Fruit fly (Drosophila melanogaster) whole organism, embryonic: ENCODE measurements around the gene CG33124.

Experiments used
- ATbp ChIP-seq: fragments of 200-800 bp; sonication (Bioruptor generic); optimal IDR thresholded peaks from 2 replicates; lab custom pipeline; 2017; ENCODE audit warnings: missing biosample characterization, mild to moderate bottlenecking, missing genetic modification characterization, missing genetic modification reagents
- Abd-B ChIP-seq: fragments of 200-800 bp; sonication (Bioruptor generic); optimal IDR thresholded peaks from 2 replicates; lab custom pipeline; 2018; ENCODE audit warnings: missing biosample characterization, mild to moderate bottlenecking, missing genetic modification characterization, moderate library complexity
- CG10565 ChIP-seq: fragments of 200-800 bp; sonication (Bioruptor generic); optimal IDR thresholded peaks from 3 replicates; lab custom pipeline; 2016; ENCODE audit warnings: missing biosample characterization, mild to moderate bottlenecking, missing genetic modification characterization
- CG11398 ChIP-seq: fragments of 200-800 bp; sonication (Bioruptor generic); optimal IDR thresholded peaks from 2 replicates; lab custom pipeline; 2016; ENCODE audit warnings: missing biosample characterization, missing genetic modification characterization
- CG15011 ChIP-seq: fragments of 200-800 bp; sonication (Bioruptor generic); optimal IDR thresholded peaks from 3 replicates; lab custom pipeline; 2018; ENCODE audit warnings: missing biosample characterization, mild to moderate bottlenecking, missing genetic modification characterization
- CG1832 ChIP-seq: fragments of 200-800 bp; sonication (Bioruptor generic); optimal IDR thresholded peaks from 2 replicates; lab custom pipeline; 2017; ENCODE audit warnings: missing biosample characterization, mild to moderate bottlenecking, missing genetic modification characterization, inconsistent platforms
- CG31441 ChIP-seq: fragments of 200-800 bp; sonication (Bioruptor generic); IDR thresholded peaks from 2 replicates; pipeline ENCODE4 v1.3.6; 2022; ENCODE audit warnings: missing biosample characterization, missing genetic modification characterization
- CG32767 ChIP-seq: fragments of 200-800 bp; sonication (Bioruptor generic); IDR thresholded peaks from 2 replicates; pipeline ENCODE4 v1.3.6; 2022; ENCODE audit warnings: missing biosample characterization, missing genetic modification characterization
- CG3995 ChIP-seq: fragments of 200-800 bp; sonication (Bioruptor generic); optimal IDR thresholded peaks from 3 replicates; lab custom pipeline; 2016; ENCODE audit warnings: missing biosample characterization, missing genetic modification characterization
- CG4404 ChIP-seq: fragments of 200-800 bp; sonication (Bioruptor generic); IDR thresholded peaks from 2 replicates; pipeline ENCODE4 v1.3.6; 2022; ENCODE audit warnings: missing biosample characterization, missing genetic modification characterization
- CG4617 ChIP-seq: fragments of 200-800 bp; sonication (Bioruptor generic); optimal IDR thresholded peaks from 3 replicates; lab custom pipeline; 2016; ENCODE audit warnings: missing biosample characterization, missing genetic modification characterization, borderline replicate concordance
- CG4707 ChIP-seq: fragments of 200-800 bp; sonication (Bioruptor generic); optimal IDR thresholded peaks from 2 replicates; lab custom pipeline; 2018; ENCODE audit warnings: missing biosample characterization, mild to moderate bottlenecking, missing genetic modification characterization, moderate library complexity
- CG6813 ChIP-seq: fragments of 200-800 bp; sonication (Bioruptor generic); optimal IDR thresholded peaks from 2 replicates; lab custom pipeline; 2017; ENCODE audit warnings: missing biosample characterization, missing genetic modification characterization, mild to moderate bottlenecking, moderate library complexity, missing genetic modification reagents
- CG9876 ChIP-seq: fragments of 200-800 bp; sonication (Bioruptor generic); optimal IDR thresholded peaks from 2 replicates; lab custom pipeline; 2016; ENCODE audit warnings: missing biosample characterization, missing genetic modification characterization
- Deaf1 ChIP-seq: fragments of 200-800 bp; optimal IDR thresholded peaks from 3 replicates; lab custom pipeline; 2019; ENCODE audit warnings: missing biosample characterization, mild to moderate bottlenecking, missing genetic modification characterization, moderate library complexity
- Dip3 ChIP-seq: fragments of 200-800 bp; sonication (Bioruptor generic); optimal IDR thresholded peaks from 3 replicates; lab custom pipeline; 2016; ENCODE audit warnings: missing biosample characterization, missing genetic modification characterization
- Gsc ChIP-seq: fragments of 200-800 bp; sonication (Bioruptor generic); IDR thresholded peaks from 2 replicates; pipeline ENCODE4 v1.3.6; 2022; ENCODE audit warnings: missing biosample characterization, missing genetic modification characterization
- H2.0 ChIP-seq: fragments of 200-800 bp; sonication (Bioruptor generic); IDR thresholded peaks from 2 replicates; pipeline ENCODE4 v1.3.6; 2022; ENCODE audit warnings: missing biosample characterization, missing genetic modification characterization
- Hr39 ChIP-seq: fragments of >200 bp; optimal IDR thresholded peaks from 2 replicates; lab custom pipeline; 2017
- Myb ChIP-seq: fragments of 200-800 bp; sonication (Bioruptor generic); optimal IDR thresholded peaks from 2 replicates; lab custom pipeline; 2016; ENCODE audit warnings: missing biosample characterization, missing genetic modification characterization
- NC2β ChIP-seq: fragments of 200-800 bp; sonication (Bioruptor generic); optimal IDR thresholded peaks from 2 replicates; lab custom pipeline; 2016; ENCODE audit warnings: missing biosample characterization, missing genetic modification characterization
- Tbp ChIP-seq: fragments of >200 bp; optimal IDR thresholded peaks from 2 replicates; lab custom pipeline; 2018; ENCODE audit warnings: missing biosample characterization, missing genetic modification characterization
- Vsx1 ChIP-seq: fragments of 200-800 bp; sonication (Bioruptor generic); optimal IDR thresholded peaks from 2 replicates; lab custom pipeline; 2017; ENCODE audit warnings: missing biosample characterization, mild to moderate bottlenecking, missing genetic modification characterization, missing genetic modification reagents
- ab ChIP-seq: fragments of 200-800 bp; sonication (Bioruptor generic); optimal IDR thresholded peaks from 2 replicates; lab custom pipeline; 2016; ENCODE audit warnings: missing biosample characterization, missing genetic modification characterization
- btn ChIP-seq: fragments of 200-800 bp; sonication (Bioruptor generic); optimal IDR thresholded peaks from 2 replicates; lab custom pipeline; 2016; ENCODE audit warnings: missing biosample characterization, missing genetic modification characterization
- chif ChIP-seq, 2 experiments: fragments of 200-800 bp; sonication (Bioruptor generic); optimal IDR thresholded peaks; 3 replicates each; lab custom pipeline; 2016; ENCODE audit warnings: missing biosample characterization in 2 of 2, missing genetic modification characterization in 2 of 2
- dpn ChIP-seq, 2 experiments: fragments of 200-800 bp; sonication (Bioruptor generic); optimal IDR thresholded peaks; 3 replicates each; lab custom pipeline; 2016; ENCODE audit warnings: missing biosample characterization in 2 of 2, missing genetic modification characterization in 2 of 2
- exex ChIP-seq: fragments of 200-800 bp; sonication (Bioruptor generic); optimal IDR thresholded peaks from 4 replicates; lab custom pipeline; 2018; ENCODE audit warnings: missing biosample characterization, mild to moderate bottlenecking, missing genetic modification characterization, moderate library complexity
- kah ChIP-seq: fragments of 200-800 bp; sonication (Bioruptor generic); optimal IDR thresholded peaks from 2 replicates; lab custom pipeline; 2018; ENCODE audit warnings: missing biosample characterization, mild to moderate bottlenecking, missing genetic modification characterization
- kni ChIP-seq: fragments of 200-800 bp; sonication (Bioruptor generic); optimal IDR thresholded peaks from 3 replicates; lab custom pipeline; 2017; ENCODE audit warnings: mild to moderate bottlenecking, missing biosample characterization, missing genetic modification reagents, missing genetic modification characterization
- lov ChIP-seq, 2 experiments: fragments of 200-800 bp in 1 of 2; fragments of >200 bp in 1 of 2; sonication (Bioruptor generic) in 1 of 2; IDR thresholded peaks in 1 of 2; optimal IDR thresholded peaks in 1 of 2; 2 replicates in 1 of 2; 3 replicates in 1 of 2; pipeline versions ENCODE4 v1.3.6 to Lab custom; 2017 to 2022; ENCODE audit warnings: missing biosample characterization in 1 of 2, missing genetic modification characterization in 1 of 2
- mam ChIP-seq: fragments of 200-800 bp; sonication (Bioruptor generic); optimal IDR thresholded peaks from 3 replicates; lab custom pipeline; 2016; ENCODE audit warnings: missing biosample characterization, missing genetic modification characterization
- mirr ChIP-seq: fragments of 200-800 bp; sonication (Bioruptor generic); optimal IDR thresholded peaks from 3 replicates; lab custom pipeline; 2018; ENCODE audit warnings: missing biosample characterization, mild to moderate bottlenecking, missing genetic modification characterization
- pho ChIP-seq: fragments of 200-800 bp; sonication (Bioruptor generic); optimal IDR thresholded peaks from 2 replicates; lab custom pipeline; 2016; ENCODE audit warnings: missing biosample characterization, missing genetic modification characterization
- sqz ChIP-seq: fragments of 200-800 bp; sonication (Bioruptor generic); optimal IDR thresholded peaks from 3 replicates; lab custom pipeline; 2018; ENCODE audit warnings: missing biosample characterization, mild to moderate bottlenecking, missing genetic modification characterization
- ssp ChIP-seq: fragments of 200-800 bp; sonication (Bioruptor generic); IDR thresholded peaks from 2 replicates; pipeline ENCODE4 v1.3.6; 2022; ENCODE audit warnings: missing biosample characterization, missing genetic modification characterization
- tgo ChIP-seq: fragments of 200-800 bp; sonication (Bioruptor generic); IDR thresholded peaks from 3 replicates; pipeline ENCODE4 v1.3.6; 2022; ENCODE audit warnings: missing biosample characterization, missing genetic modification characterization
- tio ChIP-seq: fragments of 200-800 bp; sonication (Bioruptor generic); optimal IDR thresholded peaks from 2 replicates; lab custom pipeline; 2017; ENCODE audit warnings: missing biosample characterization, missing genetic modification characterization, inconsistent platforms
- tup ChIP-seq: fragments of 200-800 bp; sonication (Bioruptor generic); optimal IDR thresholded peaks from 2 replicates; lab custom pipeline; 2016; ENCODE audit warnings: missing biosample characterization, mild to moderate bottlenecking, missing genetic modification characterization, moderate library complexity
- yki ChIP-seq: fragments of >200 bp; optimal IDR thresholded peaks from 3 replicates; lab custom pipeline; 2018
- zen2 ChIP-seq: fragments of 200-800 bp; sonication (Bioruptor generic); IDR thresholded peaks from 3 replicates; pipeline ENCODE4 v1.3.6; 2022; ENCODE audit warnings: missing biosample characterization, missing genetic modification characterization; ENCODE audit not compliant: partially characterized antibody

CG33124 gene

dm6 chr2L:2201107-2201561 lies 7.8 kb downstream of the CG33124 start (continued):
- TF ChIP-seq tgo (GFP tag; lab: Robert Waterston, UW) (peak; percentile 61; the same call in 2 of the 3 replicates), CG32767 (peak; percentile 55; the same call in 1 of the 2 replicates), CG15011 (peak; percentile 63), Dip3 (GFP tag; lab: Kevin White, UChicago) (no peak), CG9876 (GFP tag; lab: Kevin White, UChicago) (peak; percentile 10), chif (GFP tag; optimal IDR thresholded peaks at IDR 0.05; lab: Kevin White, UChicago) (peak; percentile 84), yki (lab: Kevin White, UChicago) (no peak), kni (GFP tag; lab: Kevin White, UChicago) (peak; percentile 54), ATbp (GFP tag; lab: Kevin White, UChicago) (peak; percentile 91), Gsc (GFP tag; lab: Robert Waterston, UW) (peak; percentile 59), dpn (GFP tag; optimal IDR thresholded peaks at IDR 0.05; lab: Kevin White, UChicago) (peak; percentile 38 to 78), CG10565 (peak; percentile 44), ab (peak; percentile 57), tup (GFP tag; lab: Kevin White, UChicago) (peak; percentile 64), pho (GFP tag; lab: Kevin White, UChicago) (no peak), kah (GFP tag; lab: Kevin White, UChicago) (peak; percentile 21), tio (GFP tag; lab: Kevin White, UChicago) (peak; percentile 84), Abd-B (GFP tag; lab: Kevin White, UChicago) (peak; percentile 84), lov (optimal IDR thresholded peaks at IDR 0.05; lab: Kevin White, UChicago) (no peak), lov (GFP tag; IDR thresholded peaks at IDR 0.05; lab: Robert Waterston, UW) (peak; percentile 72; the same call in 1 of the 3 replicates), zen2 (GFP tag; lab: Robert Waterston, UW) (no peak), sqz (GFP tag; lab: Kevin White, UChicago) (peak; percentile 85), CG11398 (GFP tag; lab: Kevin White, UChicago) (peak; percentile 55), btn (GFP tag; lab: Kevin White, UChicago) (peak; percentile 54), mirr (GFP tag; lab: Kevin White, UChicago) (no peak), Hr39 (no peak), mam (GFP tag; lab: Kevin White, UChicago) (peak; percentile 19), H2.0 (GFP tag; lab: Robert Waterston, UW) (peak; percentile 61), CG3995 (GFP tag; lab: Kevin White, UChicago) (no peak), CG4617 (GFP tag; lab: Kevin White, UChicago) (peak; percentile 51), NC2β (peak; percentile 73), CG6813 (peak; percentile 67), Myb (peak; percentile 18), CG4707 (GFP tag; lab: Kevin White, UChicago) (peak; percentile 78), exex (tag; lab: Kevin White, UChicago) (no peak), Tbp (GFP tag; lab: Kevin White, UChicago) (no peak), CG4404 (GFP tag; lab: Robert Waterston, UW) (peak; percentile 59), CG1832 (no peak), Vsx1 (GFP tag; lab: Kevin White, UChicago) (peak; percentile 82), Deaf1 (tag; lab: Kevin White, UChicago) (no peak), CG31441 (GFP tag; lab: Robert Waterston, UW) (no peak; the same call in none of the 2 replicates), ssp (GFP tag; lab: Robert Waterston, UW) (0 out of 2 replicates have a peak, but pooled peaks have one; percentile 35)
